Fruit fly (Drosophila melanogaster) Kc167 (cell line): ENCODE data around the gene pps.

Experiments used
- Myc ChIP-seq: fragments of >200 bp; optimal IDR thresholded peaks from 2 replicates; lab custom pipeline; 2017; ENCODE audit warnings: missing external identifiers
- Sin3A ChIP-seq: fragments of >200 bp; optimal IDR thresholded peaks from 2 replicates; lab custom pipeline; 2018; ENCODE audit warnings: missing external identifiers
- h ChIP-seq: fragments of >200 bp; optimal IDR thresholded peaks from 3 replicates; lab custom pipeline; 2018; ENCODE audit warnings: missing external identifiers
- insv ChIP-seq: fragments of >200 bp; optimal IDR thresholded peaks from 3 replicates; lab custom pipeline; 2018; ENCODE audit warnings: missing external identifiers
- psq ChIP-seq: fragments of >200 bp; optimal IDR thresholded peaks from 2 replicates; lab custom pipeline; 2017; ENCODE audit warnings: missing external identifiers
- ttk ChIP-seq: sonication (Bioruptor generic); optimal IDR thresholded peaks from 2 replicates; lab custom pipeline; 2017; ENCODE audit warnings: missing external identifiers

The pps gene

dm6 chr3R:12413274-12413958 is at the start of gene pps, which contains the start of gene Dip-C:
pps (plus strand) TSS chr3R:12413828.
Dip-C (minus strand) TSS chr3R:12413759.
- no peak for TF ChIP-seq Myc (lab: Kevin White, UChicago)
- TF ChIP-seq insv (lab: Kevin White, UChicago): no peak
- no peak for TF ChIP-seq psq
- no peak for TF ChIP-seq h
- TF ChIP-seq Sin3A (lab: Kevin White, UChicago): no peak

- TF ChIP-seq h: no peak
- TF ChIP-seq Myc (lab: Kevin White, UChicago): no peak
- TF ChIP-seq psq: no peak
- TF ChIP-seq insv (lab: Kevin White, UChicago): no peak
- no peak for TF ChIP-seq Sin3A (lab: Kevin White, UChicago)
- TF ChIP-seq ttk (lab: Kevin White, UChicago): no peak
Measured at dm6 chr3R:12364580-12364979, 49.0 kb upstream of the pps start, which contains the start of gene Tim17a1. Tim17a1 (minus strand) TSS chr3R:12364680.

DNA sequence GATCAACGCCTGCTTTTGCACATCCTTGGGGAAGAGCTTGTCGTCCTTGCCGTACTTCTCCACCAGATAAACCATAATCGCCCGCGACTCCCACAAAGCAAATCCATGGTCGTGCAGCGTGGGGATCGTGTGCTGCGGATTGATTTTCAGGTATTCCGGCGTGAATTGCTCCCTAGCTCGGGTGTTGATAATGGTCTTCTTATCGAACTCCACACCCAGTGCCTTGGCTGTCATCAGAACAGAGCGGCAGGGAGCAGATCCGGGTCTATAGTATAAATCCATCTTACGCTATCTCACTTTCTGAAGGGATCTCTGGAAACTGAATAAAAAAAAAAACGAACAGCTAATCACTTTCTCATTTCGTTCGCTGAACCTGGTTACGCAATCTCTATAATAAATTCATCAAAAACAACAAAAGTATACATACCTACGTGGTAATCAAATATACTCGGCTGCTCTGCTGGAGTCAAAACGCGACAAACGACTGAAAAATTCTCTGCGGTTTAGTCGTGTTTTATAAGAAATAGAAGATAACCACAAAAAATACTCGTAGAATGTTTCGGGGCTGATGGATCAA is 48.3 kb upstream of the pps start, which contains the start of gene GstD10:
TSS of gene GstD10 (minus strand) at position 472 of the 577 bp plus-strand sequence.
- TF ChIP-seq insv (lab: Kevin White, UChicago) (no peak), Myc (lab: Kevin White, UChicago) (no peak), psq (no peak), ttk (lab: Kevin White, UChicago) (no peak), Sin3A (lab: Kevin White, UChicago) (no peak)

- TF ChIP-seq Myc (lab: Kevin White, UChicago): no peak
- TF ChIP-seq psq: no peak
- TF ChIP-seq ttk (lab: Kevin White, UChicago): no peak
- TF ChIP-seq insv (lab: Kevin White, UChicago): no peak
- TF ChIP-seq Sin3A (lab: Kevin White, UChicago): no peak
- no peak for TF ChIP-seq h
Measured at dm6 chr3R:12365887-12366286, 47.7 kb upstream of the pps start.

dm6 chr3R:12367464-12367863 is 46.2 kb upstream of the pps start, which contains the start of gene GstD9:
GstD9 (minus strand) TSS chr3R:12367564.
- TF ChIP-seq h (no peak), Myc (lab: Kevin White, UChicago) (no peak), Sin3A (lab: Kevin White, UChicago) (no peak), psq (no peak), ttk (lab: Kevin White, UChicago) (no peak), insv (lab: Kevin White, UChicago) (no peak)

DNA sequence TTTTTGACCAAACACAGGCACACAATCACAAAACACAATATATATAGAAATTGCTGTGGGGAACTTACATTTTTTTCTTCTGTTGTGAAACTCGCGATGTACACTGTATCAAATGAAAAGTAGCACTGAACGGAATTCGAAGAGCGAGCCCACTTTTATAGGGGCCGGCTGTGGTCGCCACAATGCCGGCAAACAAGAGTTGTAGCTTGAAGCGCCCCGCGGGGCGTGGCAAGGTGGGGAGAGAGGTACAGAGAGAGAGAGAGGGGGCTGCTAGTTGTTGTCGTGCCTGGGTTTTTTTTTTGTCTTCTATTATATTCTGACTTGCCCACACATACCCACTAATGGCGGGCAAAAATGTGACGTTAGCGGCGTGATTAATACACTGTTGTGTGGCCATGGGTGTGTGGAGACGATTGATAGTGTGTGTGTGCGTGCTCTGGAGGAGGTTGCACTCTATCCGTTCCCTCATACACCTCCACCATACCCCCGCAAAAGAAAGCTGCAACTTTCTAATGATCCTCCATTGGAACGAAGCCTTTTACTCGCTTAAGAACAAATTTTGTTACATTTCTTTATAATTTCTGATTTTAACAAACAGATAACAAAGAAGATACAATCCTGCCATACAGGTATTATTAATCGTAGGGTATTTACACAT is 44.4 kb upstream of the pps start, which contains the start of gene GstD1:
TSS of gene GstD1 (minus strand) at position 134 of the 658 bp plus-strand sequence.
- TF ChIP-seq ttk (lab: Kevin White, UChicago): no peak
- no peak for TF ChIP-seq Sin3A (lab: Kevin White, UChicago)
- no peak for TF ChIP-seq psq
- no peak for TF ChIP-seq Myc (lab: Kevin White, UChicago)
- no peak for TF ChIP-seq h
- TF ChIP-seq insv (lab: Kevin White, UChicago): no peak

DNA sequence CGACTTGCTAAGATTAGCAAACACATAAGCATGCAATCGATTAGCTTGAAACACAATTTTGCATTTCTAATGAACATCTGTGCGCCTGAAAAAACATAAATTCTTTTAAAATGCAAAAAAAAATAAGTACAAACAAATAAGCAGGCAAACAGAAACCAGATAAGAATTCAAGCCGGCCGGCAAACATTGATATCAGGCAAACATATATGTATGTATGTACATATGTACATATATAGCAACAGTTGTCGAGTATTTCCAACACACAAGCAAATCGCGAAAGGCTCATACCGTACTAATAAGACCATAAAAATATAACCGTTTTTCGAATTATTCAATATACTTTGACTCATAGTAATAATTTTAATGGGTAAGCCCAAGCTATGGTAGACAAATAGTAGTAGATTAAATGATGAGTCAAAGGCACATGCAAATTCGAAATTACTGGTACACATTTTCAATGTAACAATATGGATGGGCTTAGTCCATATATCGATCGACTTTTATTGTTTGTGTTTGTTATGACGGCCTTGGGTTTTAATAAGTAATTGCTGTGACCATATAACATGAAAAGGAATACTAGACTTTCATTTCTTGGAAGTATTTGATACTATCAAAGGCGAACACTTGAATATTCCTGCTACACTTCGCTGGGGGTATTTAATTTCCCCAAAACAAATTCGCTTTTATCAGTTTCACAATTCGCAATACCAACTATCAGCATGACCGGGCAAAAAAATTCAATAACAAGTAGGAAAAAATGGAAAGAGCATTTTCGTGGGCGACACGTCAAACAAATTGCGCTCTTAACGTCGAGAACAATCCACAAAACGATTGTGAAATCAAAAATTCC is 43.6 kb upstream of the pps start:
- no peak for TF ChIP-seq Myc (lab: Kevin White, UChicago)
- no peak for TF ChIP-seq psq
- TF ChIP-seq Sin3A (lab: Kevin White, UChicago): no peak
- TF ChIP-seq ttk (lab: Kevin White, UChicago): no peak
- TF ChIP-seq insv (lab: Kevin White, UChicago): no peak
- no peak for TF ChIP-seq h

- TF ChIP-seq insv (lab: Kevin White, UChicago) (no peak), psq (no peak), ttk (lab: Kevin White, UChicago) (no peak)
Measured at dm6 chr3R:12370643-12370995, 43.0 kb upstream of the pps start.

dm6 chr3R:12371671-12372070 is 42.0 kb upstream of the pps start, which contains the start of gene GstD2:
GstD2 (plus strand) TSS chr3R:12371971.
- no peak for TF ChIP-seq psq
- no peak for TF ChIP-seq insv (lab: Kevin White, UChicago)
- no peak for TF ChIP-seq h
- TF ChIP-seq ttk (lab: Kevin White, UChicago): no peak
- TF ChIP-seq Myc (lab: Kevin White, UChicago): no peak
- TF ChIP-seq Sin3A (lab: Kevin White, UChicago): no peak

- TF ChIP-seq Myc (lab: Kevin White, UChicago) (no peak), ttk (lab: Kevin White, UChicago) (no peak), psq (no peak), Sin3A (lab: Kevin White, UChicago) (no peak), h (no peak), insv (lab: Kevin White, UChicago) (no peak)
Measured at dm6 chr3R:12372800-12373199, 40.8 kb upstream of the pps start, which contains the start of gene GstD3. GstD3 (plus strand) TSS chr3R:12373068.

- TF ChIP-seq ttk (lab: Kevin White, UChicago): no peak
- no peak for TF ChIP-seq insv (lab: Kevin White, UChicago)
- TF ChIP-seq Myc (lab: Kevin White, UChicago): no peak
- no peak for TF ChIP-seq h
- TF ChIP-seq psq: no peak
- TF ChIP-seq Sin3A (lab: Kevin White, UChicago): no peak
Measured at dm6 chr3R:12373800-12374199, 39.8 kb upstream of the pps start, which contains the start of gene GstD4. GstD4 (plus strand) TSS chr3R:12374100.
